Fruit fly (Drosophila melanogaster) whole organism, pupa: ENCODE results near the gene scrt.

Experiments
- CG10348 ChIP-seq: fragments of 200-800 bp; sonication (Bioruptor generic); IDR thresholded peaks from 2 replicates; pipeline ENCODE4 v1.3.6; 2022; ENCODE audit warnings: missing biosample characterization, missing genetic modification characterization
- CG12605 ChIP-seq: fragments of 200-800 bp; sonication (Bioruptor generic); IDR thresholded peaks from 2 replicates; pipeline ENCODE4 v1.3.6; 2022; ENCODE audit warnings: missing biosample characterization, missing genetic modification characterization
- CG13204 ChIP-seq: fragments of 200-800 bp; sonication (Bioruptor generic); optimal IDR thresholded peaks from 2 replicates; lab custom pipeline; 2018; ENCODE audit warnings: missing biosample characterization, mild to moderate bottlenecking, missing genetic modification characterization, moderate library complexity
- CG14655 ChIP-seq: fragments of 200-800 bp; sonication (Bioruptor generic); optimal IDR thresholded peaks from 3 replicates; lab custom pipeline; 2017; ENCODE audit warnings: mild to moderate bottlenecking, missing biosample characterization, missing genetic modification reagents, missing genetic modification characterization
- CG15710 ChIP-seq: fragments of 200-800 bp; sonication (Bioruptor generic); optimal IDR thresholded peaks from 2 replicates; lab custom pipeline; 2018; ENCODE audit warnings: missing biosample characterization, mild to moderate bottlenecking, missing genetic modification characterization, moderate library complexity
- CG17806 ChIP-seq: fragments of 200-800 bp; sonication (Bioruptor generic); optimal IDR thresholded peaks from 2 replicates; lab custom pipeline; 2018; ENCODE audit warnings: missing biosample characterization, mild to moderate bottlenecking, missing genetic modification characterization, moderate library complexity
- CG32121 ChIP-seq: fragments of 200-800 bp; sonication (Bioruptor generic); IDR thresholded peaks from 2 replicates; pipeline ENCODE4 v1.3.6; 2022; ENCODE audit warnings: missing biosample characterization, missing genetic modification characterization
- CG4496 ChIP-seq: fragments of 200-800 bp; sonication (Bioruptor generic); IDR thresholded peaks from 3 replicates; pipeline ENCODE4 v1.3.6; 2022; ENCODE audit warnings: missing biosample characterization, missing genetic modification characterization
- CG8159 ChIP-seq: fragments of 200-800 bp; sonication (Bioruptor generic); optimal IDR thresholded peaks from 3 replicates; lab custom pipeline; 2018; ENCODE audit warnings: missing biosample characterization, mild to moderate bottlenecking, missing genetic modification characterization, moderate library complexity
- CG8301 ChIP-seq: fragments of 200-800 bp; sonication (Bioruptor generic); optimal IDR thresholded peaks from 2 replicates; lab custom pipeline; 2018; ENCODE audit warnings: missing biosample characterization, mild to moderate bottlenecking, missing genetic modification characterization
- CG9948 ChIP-seq: fragments of 200-800 bp; sonication (Bioruptor generic); optimal IDR thresholded peaks from 2 replicates; lab custom pipeline; 2018; ENCODE audit warnings: missing biosample characterization, mild to moderate bottlenecking, missing genetic modification characterization, moderate library complexity
- D1 ChIP-seq: fragments of 200-800 bp; sonication (Bioruptor generic); optimal IDR thresholded peaks from 2 replicates; lab custom pipeline; 2018; ENCODE audit warnings: missing biosample characterization, mild to moderate bottlenecking, missing genetic modification characterization, moderate library complexity
- EcR ChIP-seq: fragments of 200-800 bp; sonication (Bioruptor generic); optimal IDR thresholded peaks from 3 replicates; lab custom pipeline; 2019; ENCODE audit warnings: missing biosample characterization, missing genetic modification characterization, mild to moderate bottlenecking, moderate library complexity, missing genetic modification reagents
- Ets98B ChIP-seq: fragments of 200-800 bp; sonication (Bioruptor generic); IDR thresholded peaks from 2 replicates; pipeline ENCODE4 v1.3.6; 2022; ENCODE audit warnings: missing biosample characterization, missing genetic modification characterization
- Pif1A ChIP-seq: fragments of 200-800 bp; sonication (Bioruptor generic); optimal IDR thresholded peaks from 3 replicates; lab custom pipeline; 2016; ENCODE audit warnings: missing biosample characterization, missing genetic modification characterization
- Snoo ChIP-seq: fragments of 200-800 bp; sonication (Bioruptor generic); optimal IDR thresholded peaks from 3 replicates; lab custom pipeline; 2017; ENCODE audit warnings: missing biosample characterization, mild to moderate bottlenecking, missing genetic modification characterization, inconsistent platforms
- fd96Ca ChIP-seq: fragments of 200-800 bp; sonication (Bioruptor generic); IDR thresholded peaks from 3 replicates; pipeline ENCODE4 v1.3.6; 2022; ENCODE audit warnings: missing biosample characterization, missing genetic modification characterization
- gl ChIP-seq: fragments of 200-800 bp; sonication (Bioruptor generic); optimal IDR thresholded peaks from 2 replicates; lab custom pipeline; 2018; ENCODE audit warnings: missing biosample characterization, mild to moderate bottlenecking, missing genetic modification characterization

The scrt gene

dm6 chr3L:3983466-3983946 lies at the start of gene scrt:
scrt (plus strand) TSS chr3L:3983896.
- TF ChIP-seq CG12605 (GFP tag; lab: Robert Waterston, UW) = no peak
- 0 out of 3 replicates have a peak, but pooled peaks have one; percentile 7 for TF ChIP-seq fd96Ca (GFP tag; lab: Robert Waterston, UW)

dm6 chr3L:3934110-3934509 lies 49.6 kb upstream of the scrt start:
- TF ChIP-seq CG14655 (GFP tag; lab: Kevin White, UChicago) (peak; percentile 31), CG8159 (tag; lab: Kevin White, UChicago) (no peak), Snoo (tag; lab: Kevin White, UChicago) (peak; percentile 3)

- TF ChIP-seq CG13204 (GFP tag; lab: Kevin White, UChicago) (no peak), CG32121 (GFP tag; lab: Robert Waterston, UW) (peak; percentile 55), Ets98B (GFP tag; lab: Robert Waterston, UW) (peak; percentile 45; the same call in 1 of the 2 replicates), gl (tag; lab: Kevin White, UChicago) (no peak), Pif1A (GFP tag; lab: Kevin White, UChicago) (no peak), CG10348 (GFP tag; lab: Robert Waterston, UW) (no peak), fd96Ca (GFP tag; lab: Robert Waterston, UW) (no peak), CG8301 (tag; lab: Kevin White, UChicago) (peak; percentile 57)
Observed at dm6 chr3L:3935567-3936207, 48.0 kb upstream of the scrt start, which contains the start of gene Eip63F-1. Eip63F-1 (minus strand) TSS chr3L:3935617.

dm6 chr3L:3937806-3938205 lies 45.9 kb upstream of the scrt start, which contains the start of gene CG10866:
CG10866 (minus strand) TSS chr3L:3937992.
- TF ChIP-seq CG15710 (tag; lab: Kevin White, UChicago) = no peak
- TF ChIP-seq Snoo (tag; lab: Kevin White, UChicago) = no peak
- TF ChIP-seq CG8301 (tag; lab: Kevin White, UChicago) = no peak

DNA sequence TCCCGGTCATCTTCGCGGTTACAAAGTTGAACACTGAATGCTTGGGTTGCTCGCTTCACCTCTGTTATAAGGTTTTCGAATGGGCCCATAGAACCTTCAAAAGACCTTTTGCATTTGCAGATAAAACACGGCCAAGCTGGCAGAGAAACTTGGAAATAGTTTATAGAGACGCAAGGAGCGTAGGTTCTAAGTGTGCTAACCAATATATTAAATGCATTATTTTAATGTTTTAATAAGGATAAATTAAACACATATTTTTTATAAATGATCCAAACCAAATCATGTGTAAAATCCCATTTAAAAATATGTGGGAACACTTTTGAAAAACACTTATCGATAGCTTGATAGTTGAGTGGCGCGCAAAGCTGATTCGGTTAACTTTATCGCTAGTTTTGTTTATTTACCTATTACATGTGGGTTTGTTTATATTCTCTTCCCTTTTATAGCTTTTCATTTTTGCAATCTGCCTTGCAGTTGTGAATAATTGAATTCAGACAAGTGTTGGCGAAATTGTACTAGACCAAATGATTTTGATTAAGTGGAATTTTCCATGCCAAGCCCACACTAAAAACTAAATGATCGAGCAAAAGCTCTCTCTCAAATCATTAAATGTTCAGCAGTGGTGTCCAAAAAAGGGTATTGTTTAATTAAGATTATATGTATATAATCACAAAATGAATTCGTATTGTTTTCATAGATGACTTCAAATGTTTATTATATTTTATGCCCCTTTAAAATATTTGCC lies 43.4 kb upstream of the scrt start, which contains the start of gene CG12766:
TSS of gene CG12766 (minus strand) at position 51 of the 745 bp plus-strand sequence.
- no peak for TF ChIP-seq CG17806 (tag; lab: Kevin White, UChicago)
- peak; percentile 55 for TF ChIP-seq CG12605 (GFP tag; lab: Robert Waterston, UW)
- TF ChIP-seq Ets98B (GFP tag; lab: Robert Waterston, UW) = peak; percentile 21; the same call in 1 of the 2 replicates
- TF ChIP-seq CG4496 (GFP tag; lab: Robert Waterston, UW) = peak; percentile 80
- TF ChIP-seq CG9948 (tag; lab: Kevin White, UChicago) = no peak
- peak; percentile 52 for TF ChIP-seq CG32121 (GFP tag; lab: Robert Waterston, UW)

DNA sequence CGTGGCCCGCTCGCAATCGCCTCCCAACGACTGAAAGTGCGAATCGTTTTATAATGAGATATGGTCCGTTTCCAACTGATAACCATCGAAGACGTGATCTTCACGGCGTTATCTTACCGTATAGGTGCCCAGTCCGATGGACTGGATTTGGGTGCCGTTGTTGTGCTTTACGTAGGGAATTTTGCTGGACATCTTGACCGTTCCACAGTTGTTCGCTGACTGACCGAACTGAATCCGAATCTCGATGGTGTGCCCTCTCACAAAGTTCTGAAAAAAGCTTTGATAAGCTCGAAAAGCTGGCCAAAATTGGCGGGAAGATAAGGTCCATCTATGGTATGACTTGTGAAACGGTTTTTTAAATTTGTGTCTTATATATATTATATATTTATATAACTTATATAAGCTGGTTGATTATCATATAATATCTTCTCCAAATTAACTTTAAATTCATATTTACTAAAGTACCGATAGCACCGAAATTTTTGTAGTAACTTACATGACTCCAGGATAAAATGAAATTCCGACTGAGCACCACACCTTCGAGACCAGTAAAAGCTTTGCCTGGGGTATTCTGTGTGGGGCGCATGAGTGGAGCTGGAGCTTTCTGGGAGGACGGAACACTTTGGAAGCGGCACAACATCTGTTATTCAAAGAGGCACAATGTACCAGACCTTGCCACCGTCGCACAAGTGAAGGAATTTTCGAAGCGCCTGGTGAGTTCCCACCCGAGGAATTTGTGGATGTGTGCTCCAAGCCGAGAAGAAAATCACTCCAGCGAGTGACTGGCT lies 41.3 kb upstream of the scrt start, which contains the start of the genes CG10863 and CG14982:
TSS of gene CG10863 (minus strand) at position 225 of the 788 bp plus-strand sequence.
TSS of gene CG14982 (plus strand) at position 470 of the 788 bp plus-strand sequence.
- TF ChIP-seq Ets98B (GFP tag; lab: Robert Waterston, UW) (no peak), fd96Ca (GFP tag; lab: Robert Waterston, UW) (peak; percentile 8; the same call in 1 of the 3 replicates), Snoo (tag; lab: Kevin White, UChicago) (peak; percentile 5), D1 (tag; lab: Kevin White, UChicago) (no peak), CG8159 (tag; lab: Kevin White, UChicago) (peak; percentile 4), CG9948 (tag; lab: Kevin White, UChicago) (no peak), CG12605 (GFP tag; lab: Robert Waterston, UW) (peak; percentile 70), CG15710 (tag; lab: Kevin White, UChicago) (no peak), EcR (GFP tag; lab: Kevin White, UChicago) (peak; percentile 25), CG4496 (GFP tag; lab: Robert Waterston, UW) (0 out of 3 replicates have a peak, but pooled peaks have one; percentile 37)
